Fruit fly (Drosophila melanogaster) whole organism: ENCODE measurements around the gene Nepl19.

ENCODE experiments used
- Dll ChIP-seq: fragments of >200 bp; optimal IDR thresholded peaks from 2 replicates; lab custom pipeline; 2017
- EcR ChIP-seq, 2 experiments: fragments of >200 bp; optimal IDR thresholded peaks; 2 replicates each; lab custom pipeline; 2017; ENCODE audit warnings: missing biosample characterization in 2 of 2, missing genetic modification characterization in 2 of 2, missing genetic modification reagents in 2 of 2

DNA sequence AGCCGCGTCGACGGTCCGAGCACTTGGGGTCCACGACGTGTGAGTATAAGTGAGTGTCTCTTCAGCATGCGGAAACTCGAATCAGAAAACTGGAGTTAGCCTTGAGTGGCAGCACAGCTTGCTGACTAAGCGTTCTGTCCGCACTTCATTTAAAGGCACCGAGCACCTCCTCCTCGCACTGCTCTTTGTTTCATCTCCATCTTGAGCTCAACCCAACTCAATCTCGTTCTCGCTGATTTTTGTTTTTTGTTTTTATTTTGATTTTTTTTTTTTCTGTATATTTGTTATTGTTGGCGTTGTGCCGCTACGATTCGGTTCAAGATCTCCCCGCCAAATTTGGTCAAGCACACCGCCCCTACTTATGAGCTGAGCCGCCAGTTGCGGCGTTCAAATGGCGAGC, 15.1 kb upstream of the Nepl19 start:
- TF ChIP-seq EcR (GFP tag; optimal IDR thresholded peaks at IDR 0.05; lab: Kevin White, UChicago) (no peak), Dll (no peak)
